Worm (Caenorhabditis elegans) whole organism, late embryonic: ENCODE results near the gene cest-26.

ENCODE experiments used
- F13H6.1 ChIP-seq: sonication (generic microtip); optimal IDR thresholded peaks from 2 replicates; lab custom pipeline; 2016; ENCODE audit warnings: missing genetic modification characterization, missing compliant biosample characterization
- K02D7.2 ChIP-seq: sonication (generic microtip); optimal IDR thresholded peaks from 2 replicates; lab custom pipeline; 2017; ENCODE audit warnings: mild to moderate bottlenecking, missing genetic modification characterization, missing compliant biosample characterization
- K09A11.1 ChIP-seq: sonication (generic microtip); optimal IDR thresholded peaks from 2 replicates; lab custom pipeline; 2017; ENCODE audit warnings: antibody characterized with exemption, mild to moderate bottlenecking, missing genetic modification characterization, missing compliant biosample characterization; ENCODE audit not compliant: insufficient read depth
- ceh-14 ChIP-seq: sonication (generic microtip); optimal IDR thresholded peaks from 2 replicates; lab custom pipeline; 2016; ENCODE audit warnings: missing genotype, missing genetic modification characterization, missing compliant biosample characterization
- ceh-18 ChIP-seq: sonication (generic microtip); optimal IDR thresholded peaks from 2 replicates; lab custom pipeline; 2016; ENCODE audit warnings: missing genetic modification characterization, missing compliant biosample characterization
- ceh-19 ChIP-seq: fragments of 200-800 bp; sonication (Bioruptor generic); optimal IDR thresholded peaks from 2 replicates; lab custom pipeline; 2018; ENCODE audit warnings: mild to moderate bottlenecking, missing genetic modification characterization, missing compliant biosample characterization
- ceh-2 ChIP-seq: sonication (generic microtip); optimal IDR thresholded peaks from 2 replicates; lab custom pipeline; 2016; ENCODE audit warnings: missing genotype, missing genetic modification characterization, missing compliant biosample characterization
- ceh-22 ChIP-seq: sonication (generic microtip); optimal IDR thresholded peaks from 2 replicates; lab custom pipeline; 2017; ENCODE audit warnings: missing biosample characterization, missing genetic modification characterization
- ceh-24 ChIP-seq: sonication (generic microtip); optimal IDR thresholded peaks from 2 replicates; lab custom pipeline; 2016; ENCODE audit warnings: mild to moderate bottlenecking, missing genetic modification characterization, missing compliant biosample characterization
- ceh-30 ChIP-seq: fragments of 150-350 bp; optimal IDR thresholded peaks from 2 replicates; lab custom pipeline; 2014; ENCODE audit warnings: missing biosample characterization, missing genetic modification characterization
- ceh-31 ChIP-seq: sonication (generic microtip); optimal IDR thresholded peaks from 2 replicates; lab custom pipeline; 2016; ENCODE audit warnings: missing genetic modification characterization, missing compliant biosample characterization
- ceh-34 ChIP-seq: sonication (generic microtip); optimal IDR thresholded peaks from 2 replicates; lab custom pipeline; 2016; ENCODE audit warnings: mild to moderate bottlenecking, missing genetic modification characterization, missing compliant biosample characterization
- ceh-45 ChIP-seq: fragments of 200-800 bp; sonication (Bioruptor generic); IDR thresholded peaks from 2 replicates; pipeline ENCODE4 v1.3.6; 2022; ENCODE audit warnings: missing genetic modification reagents, missing genetic modification characterization, missing compliant biosample characterization
- ceh-9 ChIP-seq: sonication (generic microtip); optimal IDR thresholded peaks from 2 replicates; lab custom pipeline; 2016; ENCODE audit warnings: mild to moderate bottlenecking, missing genetic modification characterization, inconsistent platforms, missing compliant biosample characterization
- che-1 ChIP-seq: sonication (generic microtip); optimal IDR thresholded peaks from 2 replicates; lab custom pipeline; 2016; ENCODE audit warnings: mild to moderate bottlenecking, missing genetic modification characterization, missing compliant biosample characterization
- dve-1 ChIP-seq: sonication (generic microtip); optimal IDR thresholded peaks from 2 replicates; lab custom pipeline; 2017; ENCODE audit warnings: antibody characterized with exemption, mild to moderate bottlenecking, missing genetic modification characterization, missing compliant biosample characterization
- elt-2 ChIP-seq: sonication (generic microtip); optimal IDR thresholded peaks from 2 replicates; lab custom pipeline; 2016; ENCODE audit warnings: missing genetic modification reagents, missing genetic modification characterization, missing compliant biosample characterization
- elt-4 ChIP-seq: sonication (generic microtip); optimal IDR thresholded peaks from 2 replicates; lab custom pipeline; 2016; ENCODE audit warnings: missing genetic modification characterization, missing compliant biosample characterization
- ets-4 ChIP-seq: sonication (generic microtip); optimal IDR thresholded peaks from 2 replicates; lab custom pipeline; 2016; ENCODE audit warnings: missing genetic modification characterization, missing compliant biosample characterization
- eyg-1 ChIP-seq: sonication (generic microtip); optimal IDR thresholded peaks from 2 replicates; lab custom pipeline; 2016; ENCODE audit warnings: missing genotype, missing genetic modification characterization, missing compliant biosample characterization
- fax-1 ChIP-seq: sonication (generic microtip); optimal IDR thresholded peaks from 2 replicates; lab custom pipeline; 2016; ENCODE audit warnings: missing genotype, missing genetic modification characterization, missing compliant biosample characterization
- hlh-30 ChIP-seq: sonication (generic microtip); optimal IDR thresholded peaks from 2 replicates; lab custom pipeline; 2017; ENCODE audit warnings: antibody characterized with exemption, missing genetic modification characterization, missing compliant biosample characterization; ENCODE audit not compliant: insufficient read depth
- hlh-8 ChIP-seq: sonication (generic microtip); optimal IDR thresholded peaks from 2 replicates; lab custom pipeline; 2016; ENCODE audit warnings: missing genotype, missing genetic modification characterization, missing compliant biosample characterization
- madf-2 ChIP-seq: sonication (generic microtip); optimal IDR thresholded peaks from 2 replicates; lab custom pipeline; 2017; ENCODE audit warnings: missing genetic modification characterization, missing compliant biosample characterization
- nfya-1 ChIP-seq: sonication (generic microtip); optimal IDR thresholded peaks from 2 replicates; lab custom pipeline; 2017; ENCODE audit warnings: missing genetic modification characterization, mild to moderate bottlenecking, missing compliant biosample characterization, antibody characterized with exemption, moderate library complexity
- npax-4 ChIP-seq: sonication (generic microtip); optimal IDR thresholded peaks from 2 replicates; lab custom pipeline; 2016; ENCODE audit warnings: missing genetic modification characterization, missing compliant biosample characterization
- odd-2 ChIP-seq: sonication (generic microtip); optimal IDR thresholded peaks from 2 replicates; lab custom pipeline; 2017; ENCODE audit warnings: antibody characterized with exemption, mild to moderate bottlenecking, missing genetic modification characterization, missing compliant biosample characterization
- pax-1 ChIP-seq: fragments of 150-350 bp; optimal IDR thresholded peaks from 2 replicates; lab custom pipeline; 2014; ENCODE audit warnings: missing biosample characterization, missing genetic modification characterization
- pha-4 ChIP-seq: fragments of 150-350 bp; optimal IDR thresholded peaks from 2 replicates; lab custom pipeline; 2018; ENCODE audit warnings: missing biosample characterization, missing genetic modification reagents, missing genetic modification characterization
- pqm-1 ChIP-seq: sonication (generic microtip); optimal IDR thresholded peaks from 2 replicates; lab custom pipeline; 2016; ENCODE audit warnings: missing genetic modification characterization, missing compliant biosample characterization
- pros-1 ChIP-seq: fragments of 150-350 bp; optimal IDR thresholded peaks from 2 replicates; lab custom pipeline; 2014; ENCODE audit warnings: missing biosample characterization, missing genetic modification reagents, missing genetic modification characterization
- ref-2 ChIP-seq: sonication (generic microtip); optimal IDR thresholded peaks from 2 replicates; lab custom pipeline; 2016; ENCODE audit warnings: missing genetic modification characterization, missing compliant biosample characterization
- rnt-1 ChIP-seq: sonication (generic microtip); optimal IDR thresholded peaks from 2 replicates; lab custom pipeline; 2016; ENCODE audit warnings: missing genetic modification characterization, missing compliant biosample characterization
- sdc-2 ChIP-seq: sonication (generic microtip); optimal IDR thresholded peaks from 2 replicates; lab custom pipeline; 2016; ENCODE audit warnings: missing genotype, missing genetic modification characterization, missing compliant biosample characterization
- syd-9 ChIP-seq: sonication (generic microtip); optimal IDR thresholded peaks from 2 replicates; lab custom pipeline; 2016; ENCODE audit warnings: mild to moderate bottlenecking, missing genetic modification characterization, moderate library complexity, missing compliant biosample characterization
- tbx-2 ChIP-seq: sonication (generic microtip); optimal IDR thresholded peaks from 2 replicates; lab custom pipeline; 2016; ENCODE audit warnings: missing genetic modification characterization, missing compliant biosample characterization
- ttx-3 ChIP-seq: sonication (generic microtip); optimal IDR thresholded peaks from 2 replicates; lab custom pipeline; 2016; ENCODE audit warnings: missing genetic modification reagents, missing genetic modification characterization, missing compliant biosample characterization
- unc-3 ChIP-seq, 2 experiments: fragments of 200-800 bp in 1 of 2; sonication (Bioruptor generic) in 1 of 2; sonication (generic microtip) in 1 of 2; conservative IDR thresholded peaks in 1 of 2; optimal IDR thresholded peaks in 1 of 2; 2 replicates each; pipeline versions ENCODE4 v1.3.6 to Lab custom; 2016 to 2022; ENCODE audit warnings: missing compliant biosample characterization in 2 of 2, missing genetic modification characterization in 2 of 2, missing genetic modification reagents in 1 of 2
- unc-42 ChIP-seq: sonication (generic microtip); optimal IDR thresholded peaks from 2 replicates; lab custom pipeline; 2016; ENCODE audit warnings: missing genotype, missing genetic modification characterization, missing compliant biosample characterization
- unc-55 ChIP-seq: sonication (generic microtip); optimal IDR thresholded peaks from 2 replicates; lab custom pipeline; 2017; ENCODE audit warnings: missing biosample characterization, missing genetic modification reagents, missing genetic modification characterization
- unc-86 ChIP-seq: sonication (generic microtip); optimal IDR thresholded peaks from 2 replicates; lab custom pipeline; 2016; ENCODE audit warnings: missing genetic modification characterization, missing compliant biosample characterization
- zip-5 ChIP-seq: sonication (generic microtip); optimal IDR thresholded peaks from 2 replicates; lab custom pipeline; 2016; ENCODE audit warnings: missing genetic modification characterization, missing compliant biosample characterization
- ztf-16 ChIP-seq: sonication (generic microtip); optimal IDR thresholded peaks from 2 replicates; lab custom pipeline; 2017; ENCODE audit warnings: missing genetic modification characterization, missing compliant biosample characterization

The cest-26 gene

DNA sequence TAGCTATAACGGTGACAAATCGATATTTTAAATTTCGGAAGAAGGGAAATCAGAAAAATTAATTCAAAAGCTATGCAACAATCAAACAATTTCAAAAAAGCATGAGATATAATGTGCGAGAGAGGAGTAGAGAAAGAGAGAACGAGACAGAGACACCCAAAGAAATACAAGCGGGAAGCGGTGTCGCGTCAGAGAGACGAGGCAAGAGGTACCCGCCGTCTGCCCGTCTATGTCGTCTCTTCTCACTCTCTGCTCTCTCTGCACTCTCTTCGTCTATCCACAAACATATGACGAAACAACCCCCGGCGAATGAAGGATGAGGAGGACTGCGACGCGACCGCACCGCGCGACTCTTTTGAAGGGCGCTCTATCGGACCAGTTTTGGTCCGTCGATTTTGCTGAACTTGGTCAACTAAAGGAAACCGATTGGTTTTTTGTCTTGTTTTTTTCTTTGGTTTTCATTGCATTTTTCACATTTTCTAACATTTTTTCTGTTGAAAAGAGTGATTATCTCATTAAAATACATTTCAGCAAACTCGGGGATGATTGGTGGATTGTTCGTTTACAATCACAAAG lies 48.5 kb downstream of the cest-26 start, which contains the start of gene dpy-23:
Gene dpy-23, plus strand, starts transcription at position 526 of the 576 bp plus-strand sequence.
- TF ChIP-seq ceh-9 (tag; lab: Kevin White, UChicago) (no peak), madf-2 (tag; lab: Kevin White, UChicago) (peak; percentile 97), che-1 (tag; lab: Kevin White, UChicago) (peak; percentile 3), ceh-24 (tag; lab: Kevin White, UChicago) (no peak), ceh-18 (tag; lab: Kevin White, UChicago) (peak; percentile 94), unc-42 (tag; lab: Kevin White, UChicago) (peak; percentile 86), dve-1 (tag; lab: Kevin White, UChicago) (peak; percentile 82), ceh-45 (GFP tag; lab: Robert Waterston, UW) (no peak), ttx-3 (tag; lab: Kevin White, UChicago) (no peak), elt-2 (tag; lab: Kevin White, UChicago) (peak; percentile 71), hlh-8 (peak; percentile 40), odd-2 (tag; lab: Kevin White, UChicago) (no peak), F13H6.1 (tag; lab: Kevin White, UChicago) (peak; percentile 67), elt-4 (tag; lab: Kevin White, UChicago) (no peak), unc-55 (peak; percentile 90), rnt-1 (tag; lab: Kevin White, UChicago) (peak; percentile 87), ceh-30 (peak; percentile 43), ceh-19 (GFP tag; lab: Kevin White, UChicago) (no peak), hlh-30 (tag; lab: Kevin White, UChicago) (peak; percentile 93), pax-1 (tag; lab: Kevin White, UChicago) (peak; percentile 62), sdc-2 (peak; percentile 94), unc-3 (GFP tag; conservative IDR thresholded peaks at IDR 0.05; lab: Robert Waterston, UW) (no peak), unc-3 (tag; optimal IDR thresholded peaks at IDR 0.05; lab: Kevin White, UChicago) (peak; percentile 7), ets-4 (tag; lab: Kevin White, UChicago) (peak; percentile 51), pha-4 (tag; lab: Kevin White, UChicago) (no peak), npax-4 (tag; lab: Kevin White, UChicago) (no peak), syd-9 (peak; percentile 66), pqm-1 (peak; percentile 32), eyg-1 (tag; lab: Kevin White, UChicago) (no peak), unc-86 (tag; lab: Kevin White, UChicago) (peak; percentile 3), ceh-34 (tag; lab: Kevin White, UChicago) (peak; percentile 90), fax-1 (tag; lab: Kevin White, UChicago) (peak; percentile 2), K02D7.2 (no peak), ceh-14 (peak; percentile 65), pros-1 (tag; lab: Kevin White, UChicago) (peak; percentile 90), ceh-31 (peak; percentile 93), tbx-2 (peak; percentile 86), ceh-22 (tag; lab: Kevin White, UChicago) (no peak), ref-2 (tag; lab: Kevin White, UChicago) (peak; percentile 74), ztf-16 (tag; lab: Kevin White, UChicago) (peak; percentile 45), ceh-2 (tag; lab: Kevin White, UChicago) (peak; percentile 15), K09A11.1 (no peak), zip-5 (tag; lab: Kevin White, UChicago) (no peak), nfya-1 (tag; lab: Kevin White, UChicago) (peak; percentile 97)
